Worm (Caenorhabditis elegans): ENCODE data around the gene T05G5.1.

T05G5.1 gene

DNA sequence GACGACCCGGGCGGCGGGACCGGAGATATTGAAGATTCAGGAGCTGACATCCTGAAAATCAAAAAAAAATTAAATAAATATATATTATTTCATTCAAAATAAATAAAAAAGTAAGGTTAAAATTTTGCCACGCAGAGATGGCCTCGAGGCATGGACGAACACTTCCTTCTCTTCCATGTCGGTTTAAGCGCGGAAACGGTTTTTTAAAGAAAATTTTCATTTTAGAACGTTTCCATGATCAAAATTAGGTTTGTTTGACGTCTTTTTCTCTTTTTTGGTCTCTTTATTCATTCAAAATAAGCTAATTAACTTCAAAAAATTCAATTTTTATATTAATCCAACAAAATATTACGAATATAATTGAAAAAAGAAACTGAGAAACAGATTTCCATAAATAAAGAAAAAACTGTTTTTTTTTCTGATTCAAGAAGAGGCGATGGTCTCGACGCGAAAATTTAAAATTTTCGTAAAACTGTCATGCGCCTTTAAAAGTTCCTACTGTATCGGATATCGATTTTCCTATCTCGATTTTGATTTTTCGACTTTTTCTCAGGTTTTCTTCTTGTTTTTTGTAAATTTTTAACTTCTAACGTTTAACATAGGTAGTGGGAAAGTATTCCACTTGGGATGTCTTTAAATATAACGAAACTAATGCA is 19.1 kb upstream of the T05G5.1 start, which contains the start of gene gcc-2:
TSS of gene gcc-2 (minus strand) at position 51 of the 656 bp plus-strand sequence.
- TF ChIP-seq nhr-47 (tag; optimal IDR thresholded peaks at IDR 0.05): no peak
- no peak for TF ChIP-seq elt-3 (tag; optimal IDR thresholded peaks at IDR 0.05)

DNA sequence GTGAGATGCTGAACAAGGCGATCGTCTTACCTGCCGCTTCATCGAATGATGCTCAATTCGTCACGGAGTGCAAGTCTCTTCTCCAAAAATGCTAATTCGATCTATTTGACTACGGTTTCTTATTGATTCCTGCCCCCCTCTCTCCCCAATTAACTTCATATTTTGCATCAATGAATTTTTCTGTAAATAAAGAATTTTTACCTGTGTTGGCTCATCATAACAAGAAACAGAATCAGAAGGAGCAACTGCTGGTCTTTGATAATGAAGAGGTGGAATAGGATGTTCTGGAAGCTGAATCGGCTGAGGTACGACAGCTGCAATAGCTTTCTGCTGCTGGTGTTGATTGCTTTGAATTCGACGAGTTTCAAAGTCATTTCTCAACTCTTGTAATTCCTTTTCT is 17.0 kb upstream of the T05G5.1 start:
- no peak for TF ChIP-seq C04F5.9 (tag; optimal IDR thresholded peaks at IDR 0.05)
- no peak for TF ChIP-seq lin-15B (tag; optimal IDR thresholded peaks at IDR 0.05)
- no peak for TF ChIP-seq fkh-4 (tag; optimal IDR thresholded peaks at IDR 0.05; ENCODE audit: borderline replicate concordance)
- no peak for TF ChIP-seq nhr-47 (tag; optimal IDR thresholded peaks at IDR 0.05)
- TF ChIP-seq pax-3 (tag; optimal IDR thresholded peaks at IDR 0.05): no peak
- TF ChIP-seq ztf-4 (tag; optimal IDR thresholded peaks at IDR 0.05): no peak
- no peak for TF ChIP-seq swsn-7 (tag; optimal IDR thresholded peaks at IDR 0.05)
- no peak for TF ChIP-seq fkh-10 (GFP tag; optimal IDR thresholded peaks at IDR 0.05)
- no peak for TF ChIP-seq unc-62 (GFP tag; optimal IDR thresholded peaks at IDR 0.05)
- TF ChIP-seq sptf-1 (tag; optimal IDR thresholded peaks at IDR 0.05): no peak
- no peak for TF ChIP-seq unc-86 (tag; optimal IDR thresholded peaks at IDR 0.05)
- TF ChIP-seq grh-1 (GFP tag; IDR thresholded peaks at IDR 0.05): no peak
- TF ChIP-seq lin-13 (GFP tag; optimal IDR thresholded peaks at IDR 0.05): no peak
- TF ChIP-seq lin-39 (tag; optimal IDR thresholded peaks at IDR 0.05): no peak
- no peak for TF ChIP-seq nhr-28 (tag; optimal IDR thresholded peaks at IDR 0.05)
- no peak for TF ChIP-seq hlh-4 (tag; optimal IDR thresholded peaks at IDR 0.05)

DNA sequence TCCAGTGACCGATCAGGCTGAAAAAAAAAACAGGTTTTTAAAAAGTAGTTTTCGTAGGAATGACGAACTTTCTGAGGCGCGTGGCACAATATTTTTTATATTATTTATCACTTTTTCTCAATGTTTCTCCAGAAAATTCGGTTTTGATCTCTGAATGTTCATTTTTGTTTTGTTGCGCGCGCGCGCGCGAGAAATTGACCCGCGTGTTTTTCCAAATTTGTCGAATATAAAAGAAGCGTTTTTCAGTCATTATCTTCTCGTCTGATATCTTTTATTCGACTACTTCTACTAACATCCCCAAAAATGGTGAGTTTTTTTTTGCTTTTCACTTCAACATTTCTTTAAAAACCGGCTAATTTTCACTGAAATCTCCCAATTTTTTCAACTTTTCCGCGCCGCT is 15.7 kb upstream of the T05G5.1 start, which contains the start of gene rmd-1:
TSS of gene rmd-1 (plus strand) at position 247 of the 400 bp plus-strand sequence.
- TF ChIP-seq mab-9 (GFP tag; IDR thresholded peaks at IDR 0.05): no peak
- TF ChIP-seq sox-4 (tag; optimal IDR thresholded peaks at IDR 0.05): no peak
- TF ChIP-seq C04F5.9 (tag; optimal IDR thresholded peaks at IDR 0.05): no peak
- no peak for TF ChIP-seq xbp-1 (tag; optimal IDR thresholded peaks at IDR 0.05)
- no peak for TF ChIP-seq nhr-19 (GFP tag; conservative IDR thresholded peaks at IDR 0.05)
- no peak for TF ChIP-seq nhr-47 (tag; optimal IDR thresholded peaks at IDR 0.05)

DNA sequence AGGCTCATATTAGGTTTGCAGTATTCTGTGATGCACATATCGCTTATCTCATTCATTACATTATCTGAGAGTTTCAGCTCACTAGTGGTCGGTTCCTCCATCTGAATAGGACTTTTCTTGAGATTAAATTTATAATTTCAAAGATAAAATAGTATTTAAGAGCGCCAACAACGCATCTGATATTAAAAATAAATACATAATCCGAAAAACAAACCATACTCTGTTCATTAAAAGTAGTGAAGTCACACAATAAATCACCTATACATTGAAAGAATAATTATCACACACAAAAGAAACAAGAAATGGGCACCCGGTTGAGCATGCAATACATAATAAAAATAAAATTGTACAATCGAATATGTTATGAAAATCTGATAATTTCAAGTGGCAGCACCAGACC is 14.3 kb upstream of the T05G5.1 start, which contains the start of gene vps-53:
TSS of gene vps-53 (minus strand) at position 101 of the 400 bp plus-strand sequence.
- TF ChIP-seq dpl-1 (GFP tag; optimal IDR thresholded peaks at IDR 0.05) (no peak), nhr-20 (tag; optimal IDR thresholded peaks at IDR 0.05) (no peak), ceh-88 (GFP tag; IDR thresholded peaks at IDR 0.05) (no peak), nhr-84 (tag; optimal IDR thresholded peaks at IDR 0.05) (no peak), nhr-237 (tag; optimal IDR thresholded peaks at IDR 0.05) (no peak), xbp-1 (tag; optimal IDR thresholded peaks at IDR 0.05) (no peak), ceh-82 (tag; optimal IDR thresholded peaks at IDR 0.05) (no peak), fkh-4 (tag; optimal IDR thresholded peaks at IDR 0.05; ENCODE audit: borderline replicate concordance) (no peak), lin-15B (tag; optimal IDR thresholded peaks at IDR 0.05) (no peak), mef-2 (tag; optimal IDR thresholded peaks at IDR 0.05) (no peak), elt-3 (tag; optimal IDR thresholded peaks at IDR 0.05) (no peak), zag-1 (tag; optimal IDR thresholded peaks at IDR 0.05) (no peak), lin-13 (GFP tag; optimal IDR thresholded peaks at IDR 0.05) (no peak)

DNA sequence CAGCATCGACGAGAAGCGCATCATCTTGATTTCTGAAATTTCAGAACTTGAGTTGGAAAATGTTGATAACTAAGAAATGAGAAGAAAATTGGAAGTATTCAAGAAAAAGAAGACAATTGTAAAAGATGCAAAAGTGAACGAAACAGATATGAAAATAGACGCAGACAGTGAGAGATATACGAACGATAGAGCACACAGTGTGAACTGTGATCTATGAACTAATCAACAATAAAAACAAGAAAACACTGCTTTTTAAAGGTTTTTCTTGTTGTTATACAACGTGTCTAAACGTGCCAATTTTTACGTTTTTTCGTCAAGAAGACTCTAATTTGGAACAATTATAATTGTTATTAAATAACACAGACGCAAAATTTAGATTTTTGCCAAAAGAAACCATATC is 9.7 kb upstream of the T05G5.1 start, which contains the start of gene ech-6:
TSS of gene ech-6 (minus strand) at position 32 of the 400 bp plus-strand sequence.
- TF ChIP-seq nhr-90 (tag; optimal IDR thresholded peaks at IDR 0.05; ENCODE audit: poor library complexity) (peak; percentile 44), elt-2 (tag; optimal IDR thresholded peaks at IDR 0.05) (peak; percentile 2), nhr-85 (tag) (peak; percentile 42), ztf-11 (tag; optimal IDR thresholded peaks at IDR 0.05) (no peak), ceh-8 (GFP tag; optimal IDR thresholded peaks at IDR 0.05) (no peak), xbp-1 (tag; optimal IDR thresholded peaks at IDR 0.05) (peak; percentile 2), fkh-8 (tag; optimal IDR thresholded peaks at IDR 0.05) (no peak), ceh-88 (GFP tag; IDR thresholded peaks at IDR 0.05) (no peak), lin-13 (GFP tag; optimal IDR thresholded peaks at IDR 0.05) (no peak), lsy-2 (tag; optimal IDR thresholded peaks at IDR 0.05) (peak; percentile 31 to 39), ztf-4 (tag; optimal IDR thresholded peaks at IDR 0.05) (no peak), efl-1 (optimal IDR thresholded peaks at IDR 0.05) (peak; percentile 31), efl-1 (GFP tag; optimal IDR thresholded peaks at IDR 0.05 in 1 of 2) (no peak), nhr-71 (tag; optimal IDR thresholded peaks at IDR 0.05) (peak; percentile 87), ceh-82 (tag; optimal IDR thresholded peaks at IDR 0.05) (no peak), ceh-63 (GFP tag; optimal IDR thresholded peaks at IDR 0.05) (no peak), lin-35 (GFP tag; optimal IDR thresholded peaks at IDR 0.05) (peak in 1 of 2 experiments; percentile 35), snu-23 (GFP tag; optimal IDR thresholded peaks at IDR 0.05) (peak; percentile 72), nhr-11 (tag; optimal IDR thresholded peaks at IDR 0.05) (no peak), nhr-20 (tag; optimal IDR thresholded peaks at IDR 0.05) (peak; percentile 64)
